Fruit fly (Drosophila melanogaster): ENCODE results near the gene sturkopf.

Gene sturkopf

DNA sequence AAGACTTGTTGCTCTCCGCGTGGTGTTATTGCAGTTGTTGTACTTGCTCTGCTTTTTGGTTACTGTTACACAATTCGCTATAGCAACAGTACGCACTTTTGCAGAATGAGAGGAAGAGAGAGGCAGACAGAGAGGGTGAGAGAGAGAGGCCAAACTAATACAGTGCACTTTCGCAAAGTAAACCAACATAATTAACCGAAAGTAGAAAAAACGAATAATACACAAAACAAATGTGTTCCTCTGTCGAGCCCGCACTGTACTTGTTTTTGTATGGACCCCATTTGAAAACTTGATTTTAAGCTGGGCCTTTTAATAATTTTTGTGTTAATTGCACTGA, 22.2 kb upstream of the sturkopf start (continued):
- TF ChIP-seq CG7839 (tag; optimal IDR thresholded peaks at IDR 0.05) (peak; percentile 21), CG10979 (tag; optimal IDR thresholded peaks at IDR 0.05) (no peak), abd-A (tag; optimal IDR thresholded peaks at IDR 0.05) (no peak), Dbx (GFP tag; IDR thresholded peaks at IDR 0.05) (peak; percentile 72), B-H2 (GFP tag; optimal IDR thresholded peaks at IDR 0.05) (no peak), kay (GFP tag; optimal IDR thresholded peaks at IDR 0.05) (peak; percentile 42), CG6683 (GFP tag; optimal IDR thresholded peaks at IDR 0.05) (no peak), NfI (GFP tag; optimal IDR thresholded peaks at IDR 0.05) (no peak), Atf3 (GFP tag; optimal IDR thresholded peaks at IDR 0.05) (no peak), dpn (GFP tag; optimal IDR thresholded peaks at IDR 0.05) (peak; percentile 28 to 44), so (GFP tag; IDR thresholded peaks at IDR 0.05) (peak; percentile 37; the same call in 1 of the 3 replicates), CG4730 (GFP tag; IDR thresholded peaks at IDR 0.05) (peak; percentile 30; the same call in 1 of the 2 replicates), YL-1 (GFP tag; optimal IDR thresholded peaks at IDR 0.05) (no peak), CG9876 (GFP tag; optimal IDR thresholded peaks at IDR 0.05) (no peak), luna (GFP tag; optimal IDR thresholded peaks at IDR 0.05) (no peak), ewg (GFP tag; optimal IDR thresholded peaks at IDR 0.05) (no peak), Scr (GFP tag; IDR thresholded peaks at IDR 0.05; ENCODE audit: partially characterized antibody) (no peak), CG10366 (GFP tag; IDR thresholded peaks at IDR 0.05) (peak; percentile 74), ssp (GFP tag; IDR thresholded peaks at IDR 0.05) (no peak), CG34224 (GFP tag; IDR thresholded peaks at IDR 0.05; ENCODE audit: partially characterized antibody) (no peak), CG3281 (GFP tag; optimal IDR thresholded peaks at IDR 0.05) (peak; percentile 19), CG10565 (GFP tag; optimal IDR thresholded peaks at IDR 0.05) (no peak), CG15696 (tag; optimal IDR thresholded peaks at IDR 0.05) (no peak), Doc3 (GFP tag; IDR thresholded peaks at IDR 0.05; ENCODE audit: partially characterized antibody) (no peak), CG2712 (tag; optimal IDR thresholded peaks at IDR 0.05) (peak; percentile 21), Dp (GFP tag; optimal IDR thresholded peaks at IDR 0.05) (no peak), cas (GFP tag; IDR thresholded peaks at IDR 0.05) (no peak), CG13296 (GFP tag; optimal IDR thresholded peaks at IDR 0.05) (peak; percentile 55), CG32767 (GFP tag; IDR thresholded peaks at IDR 0.05) (no peak), BtbVII (GFP tag; optimal IDR thresholded peaks at IDR 0.05) (no peak), ci (GFP tag; IDR thresholded peaks at IDR 0.05) (peak; percentile 74; the same call in 2 of the 3 replicates), Ssrp (tag; optimal IDR thresholded peaks at IDR 0.05) (no peak), CG11695 (GFP tag; IDR thresholded peaks at IDR 0.05) (0 out of 3 replicates have a peak, but pooled peaks have one; percentile 33), lola (GFP tag; optimal IDR thresholded peaks at IDR 0.05) (no peak), CG2678 (tag; optimal IDR thresholded peaks at IDR 0.05) (peak; percentile 39), CG17568 (GFP tag; optimal IDR thresholded peaks at IDR 0.05) (no peak), slou (GFP tag; optimal IDR thresholded peaks at IDR 0.05) (no peak), Meics (GFP tag; optimal IDR thresholded peaks at IDR 0.05) (peak; percentile 40), slp2 (GFP tag; optimal IDR thresholded peaks at IDR 0.05) (no peak), CG16779 (GFP tag; IDR thresholded peaks at IDR 0.05) (no peak), CG9437 (GFP tag; optimal IDR thresholded peaks at IDR 0.05) (no peak), CG10959 (GFP tag; IDR thresholded peaks at IDR 0.05) (no peak), sd (tag; optimal IDR thresholded peaks at IDR 0.05) (no peak), E2f2 (GFP tag; IDR thresholded peaks at IDR 0.05) (peak; percentile 37; the same call in 1 of the 2 replicates), Xrp1 (GFP tag; IDR thresholded peaks at IDR 0.05) (peak; percentile 70), Mad (GFP tag; optimal IDR thresholded peaks at IDR 0.05) (peak; percentile 4), stwl (tag; optimal IDR thresholded peaks at IDR 0.05) (no peak), CHES-1-like (GFP tag; optimal IDR thresholded peaks at IDR 0.05) (no peak), CG4360 (GFP tag; IDR thresholded peaks at IDR 0.05) (no peak; the same call in 1 of the 2 replicates), insv (GFP tag; optimal IDR thresholded peaks at IDR 0.05) (no peak), knrl (GFP tag; IDR thresholded peaks at IDR 0.05; ENCODE audit: partially characterized antibody) (no peak)

Measured in whole organism, embryonic.